Worm (Caenorhabditis elegans): Measurements from ENCODE around the gene mrps-14.

DNA sequence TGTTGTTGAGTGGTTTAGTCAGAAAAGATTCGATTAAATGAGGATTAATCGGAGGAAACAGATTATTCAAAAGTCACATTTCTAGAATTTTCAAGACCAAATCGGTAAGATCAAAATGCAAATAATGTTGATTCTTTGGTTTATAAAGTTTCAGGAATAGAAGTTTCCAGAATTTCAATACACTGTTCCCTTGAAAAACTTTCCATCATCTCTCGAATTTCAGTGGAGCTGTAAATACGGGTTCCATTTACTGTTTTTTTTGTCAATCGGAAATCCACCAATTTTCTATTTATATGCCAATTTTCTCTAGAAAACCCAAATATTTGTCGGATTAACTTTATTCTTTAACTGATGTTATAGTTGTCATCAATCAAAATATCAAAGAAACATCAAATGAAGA lies 40.9 kb upstream of the mrps-14 start:
- no peak for TF ChIP-seq mes-2 (tag; optimal IDR thresholded peaks at IDR 0.05; ENCODE audit: poor library complexity, severe bottlenecking)
- TF ChIP-seq zag-1 (tag; optimal IDR thresholded peaks at IDR 0.05) = no peak
- no peak for TF ChIP-seq fos-1 (tag; optimal IDR thresholded peaks at IDR 0.05)

Measured in whole organism, L4 larva.